Worm (Caenorhabditis elegans) whole organism, L4 larva: ENCODE measurements around the gene Y53G8B.1.

Source experiments
- F26F4.8 ChIP-seq: fragments of 200-800 bp; sonication (Bioruptor generic); conservative IDR thresholded peaks from 2 replicates; pipeline ENCODE4 v1.3.6; 2022; ENCODE audit warnings: missing genetic modification characterization, missing compliant biosample characterization
- F49E8.2 ChIP-seq: sonication (generic microtip); optimal IDR thresholded peaks from 2 replicates; lab custom pipeline; 2016; ENCODE audit warnings: missing compliant biosample characterization, mild to moderate bottlenecking, missing genetic modification characterization, borderline replicate concordance
- T20F7.1 ChIP-seq: fragments of 200-800 bp; sonication (Bioruptor generic); optimal IDR thresholded peaks from 2 replicates; lab custom pipeline; 2018; ENCODE audit warnings: mild to moderate bottlenecking, missing genetic modification characterization, missing compliant biosample characterization
- aha-1 ChIP-seq: fragments of 150-350 bp; peaks from one replicate; lab custom pipeline; 2014; ENCODE audit warnings: missing biosample characterization, missing genetic modification characterization
- attf-4 ChIP-seq: sonication (generic microtip); optimal IDR thresholded peaks from 3 replicates; lab custom pipeline; 2017; ENCODE audit warnings: missing biosample characterization, missing genetic modification characterization
- ceh-20 ChIP-seq: fragments of 200-800 bp; sonication (Bioruptor generic); IDR thresholded peaks from 2 replicates; pipeline ENCODE4 v1.3.6; 2022; ENCODE audit warnings: missing genetic modification reagents, missing genetic modification characterization, missing compliant biosample characterization
- cey-2 ChIP-seq: sonication (generic microtip); optimal IDR thresholded peaks from 3 replicates; lab custom pipeline; 2017; ENCODE audit warnings: missing genetic modification characterization, mild to moderate bottlenecking, missing compliant biosample characterization, antibody characterized with exemption, borderline replicate concordance; ENCODE audit not compliant: insufficient read depth
- daf-16 ChIP-seq, 3 experiments: sonication (generic microtip); optimal IDR thresholded peaks; 2 replicates each; lab custom pipeline; 2016 to 2017; ENCODE audit warnings: missing genetic modification characterization in 3 of 3, missing genetic modification reagents in 3 of 3, mild to moderate bottlenecking in 2 of 3, missing compliant biosample characterization in 2 of 3, missing biosample characterization in 1 of 3, moderate library complexity in 1 of 3
- dmd-6 ChIP-seq: fragments of 200-800 bp; sonication (Bioruptor generic); IDR thresholded peaks from 2 replicates; pipeline ENCODE4 v1.3.6; 2022; ENCODE audit warnings: missing genetic modification reagents, missing genetic modification characterization, missing compliant biosample characterization
- dmd-8 ChIP-seq: fragments of 200-800 bp; sonication (Bioruptor generic); IDR thresholded peaks from 2 replicates; pipeline ENCODE4 v1.3.6; 2022; ENCODE audit warnings: missing genetic modification characterization, missing compliant biosample characterization
- dve-1 ChIP-seq: sonication (generic microtip); optimal IDR thresholded peaks from 2 replicates; lab custom pipeline; 2017; ENCODE audit warnings: antibody characterized with exemption, mild to moderate bottlenecking, missing genetic modification characterization, missing compliant biosample characterization; ENCODE audit not compliant: insufficient read depth
- egl-27 ChIP-seq: sonication (generic microtip); optimal IDR thresholded peaks from 3 replicates; lab custom pipeline; 2017; ENCODE audit warnings: missing biosample characterization, missing genetic modification reagents, missing genetic modification characterization
- hlh-11 ChIP-seq: fragments of 200-800 bp; sonication (Bioruptor generic); optimal IDR thresholded peaks from 2 replicates; lab custom pipeline; 2018; ENCODE audit warnings: mild to moderate bottlenecking, missing genetic modification characterization, missing compliant biosample characterization
- hlh-30 ChIP-seq: sonication (generic microtip); optimal IDR thresholded peaks from 2 replicates; lab custom pipeline; 2017; ENCODE audit warnings: antibody characterized with exemption, mild to moderate bottlenecking, missing genetic modification characterization, missing compliant biosample characterization; ENCODE audit not compliant: insufficient read depth
- hmg-1.1 ChIP-seq: fragments of 200-800 bp; sonication (Bioruptor generic); IDR thresholded peaks from 2 replicates; pipeline ENCODE4 v1.3.6; 2022; ENCODE audit warnings: missing genetic modification reagents, missing genetic modification characterization, missing compliant biosample characterization
- lsy-2 ChIP-seq, 2 experiments: fragments of 150-350 bp in 1 of 2; sonication (generic microtip) in 1 of 2; optimal IDR thresholded peaks; 2 replicates each; lab custom pipeline; 2014 to 2017; ENCODE audit warnings: missing biosample characterization in 2 of 2, missing genetic modification characterization in 2 of 2
- mes-2 ChIP-seq: sonication (generic microtip); optimal IDR thresholded peaks from 2 replicates; lab custom pipeline; 2016; ENCODE audit warnings: missing genotype, mild to moderate bottlenecking, missing genetic modification characterization, missing compliant biosample characterization; ENCODE audit not compliant: poor library complexity, severe bottlenecking
- mxl-3 ChIP-seq: fragments of 200-800 bp; sonication (Bioruptor generic); optimal IDR thresholded peaks from 2 replicates; lab custom pipeline; 2018; ENCODE audit warnings: mild to moderate bottlenecking, missing genetic modification characterization, missing compliant biosample characterization
- nhr-28 ChIP-seq: fragments of 150-350 bp; optimal IDR thresholded peaks from 2 replicates; lab custom pipeline; 2014; ENCODE audit warnings: missing biosample characterization, missing genetic modification characterization
- nhr-48 ChIP-seq: sonication (generic microtip); optimal IDR thresholded peaks from 2 replicates; lab custom pipeline; 2016; ENCODE audit warnings: mild to moderate bottlenecking, missing genetic modification characterization, missing compliant biosample characterization
- nhr-6 ChIP-seq: fragments of 150-350 bp; optimal IDR thresholded peaks from 2 replicates; lab custom pipeline; 2014; ENCODE audit warnings: missing biosample characterization, missing genetic modification characterization
- nhr-77 ChIP-seq: fragments of 150-350 bp; optimal IDR thresholded peaks from 2 replicates; lab custom pipeline; 2014; ENCODE audit warnings: missing biosample characterization, missing genetic modification characterization
- pha-4 ChIP-seq, 2 experiments: fragments of 150-350 bp in 1 of 2; fragments of 200-800 bp in 1 of 2; sonication (Bioruptor generic) in 1 of 2; IDR thresholded peaks in 1 of 2; optimal IDR thresholded peaks in 1 of 2; 2 replicates each; pipeline versions ENCODE4 v1.3.6 to Lab custom; 2014 to 2022; ENCODE audit warnings: missing genetic modification characterization in 2 of 2, missing genetic modification reagents in 2 of 2, missing biosample characterization in 1 of 2, missing compliant biosample characterization in 1 of 2
- pqm-1 ChIP-seq: sonication (generic microtip); optimal IDR thresholded peaks from 2 replicates; lab custom pipeline; 2017; ENCODE audit warnings: missing biosample characterization, missing genetic modification characterization
- snpc-1.2 ChIP-seq: fragments of 200-800 bp; sonication (Bioruptor generic); IDR thresholded peaks from 2 replicates; pipeline ENCODE4 v1.3.6; 2022; ENCODE audit warnings: missing genetic modification reagents, missing genetic modification characterization, missing compliant biosample characterization
- unc-62 ChIP-seq, 3 experiments: fragments of 150-350 bp in 1 of 3; sonication (generic microtip); optimal IDR thresholded peaks in 2 of 3; peaks in 1 of 3; 1 replicate in 1 of 3; 2 replicates in 2 of 3; lab custom pipeline; 2014 to 2017; ENCODE audit warnings: missing biosample characterization in 3 of 3, missing genetic modification characterization in 3 of 3, missing genetic modification reagents in 3 of 3, missing genotype in 1 of 3
- ztf-7 ChIP-seq: fragments of 150-350 bp; optimal IDR thresholded peaks from 2 replicates; lab custom pipeline; 2014; ENCODE audit warnings: missing biosample characterization, missing genetic modification characterization

Gene Y53G8B.1

DNA sequence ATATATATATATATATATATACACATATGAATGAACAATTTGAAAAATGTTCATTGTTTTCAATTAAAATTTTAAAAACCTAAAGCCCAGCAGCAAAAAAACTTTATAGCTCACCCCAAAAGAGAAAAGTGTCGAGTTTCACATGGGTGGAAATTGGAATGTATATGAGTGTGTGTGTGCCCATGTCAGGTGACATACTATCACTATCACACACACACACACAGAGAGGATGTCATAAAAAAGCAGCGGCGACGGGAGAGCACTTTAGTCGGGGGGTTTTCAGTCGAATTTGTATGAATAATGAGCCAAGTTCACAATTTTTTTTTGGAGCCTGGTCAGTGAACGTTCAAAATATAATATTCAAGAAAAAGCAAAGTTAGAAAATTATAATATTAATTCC is 9.1 kb upstream of the Y53G8B.1 start (continued):
- TF ChIP-seq nhr-77 (tag; lab: Kevin White, UChicago) (peak; percentile 39), T20F7.1 (GFP tag; lab: Kevin White, UChicago) (no peak), snpc-1.2 (no peak)

DNA sequence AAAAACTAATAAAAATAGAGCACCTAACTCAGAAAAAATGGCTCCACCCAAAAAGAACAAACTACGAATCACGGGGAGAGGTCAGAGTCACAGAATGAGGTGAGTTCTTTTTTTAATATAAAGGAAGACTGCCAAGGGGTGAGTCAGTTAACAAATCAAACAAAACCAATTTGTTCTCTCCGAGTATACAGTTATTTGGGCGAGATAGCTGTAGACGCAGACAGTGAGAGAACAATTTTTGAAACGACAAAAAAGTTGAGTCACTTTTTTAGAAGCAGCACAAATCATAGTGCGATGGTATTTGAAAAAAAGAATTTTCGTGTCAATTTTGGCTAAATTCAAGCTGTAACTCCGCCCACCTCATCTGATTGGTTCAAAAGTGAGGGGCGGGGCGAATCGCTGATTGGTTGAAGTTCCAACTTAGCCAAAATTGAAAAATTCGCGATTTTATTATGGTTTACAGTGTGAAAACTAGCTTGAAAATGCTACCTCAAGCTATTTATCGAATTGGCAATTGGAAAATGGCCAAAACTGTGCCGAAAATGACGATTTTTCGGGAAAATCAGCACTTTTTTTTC is 4.8 kb upstream of the Y53G8B.1 start:
- no peak for TF ChIP-seq F26F4.8
- TF ChIP-seq lsy-2 (tag; optimal IDR thresholded peaks at IDR 0.05; lab: Kevin White, UChicago) = peak in 1 of 2 experiments; percentile 12
- TF ChIP-seq pha-4 (GFP tag; IDR thresholded peaks at IDR 0.05; lab: Robert Waterston, UW) = no peak
- TF ChIP-seq pha-4 (tag; optimal IDR thresholded peaks at IDR 0.05; lab: Kevin White, UChicago) = peak; percentile 63
- TF ChIP-seq ztf-7 (tag; lab: Kevin White, UChicago) = no peak
- no peak for TF ChIP-seq F49E8.2
- TF ChIP-seq dve-1 (tag; lab: Kevin White, UChicago) = peak; percentile 20
- peak; percentile 3 for TF ChIP-seq nhr-28 (tag; lab: Kevin White, UChicago)
- TF ChIP-seq mes-2 = no peak
- TF ChIP-seq dmd-8 (GFP tag; lab: Robert Waterston, UW) = no peak
- TF ChIP-seq mxl-3 (GFP tag; lab: Kevin White, UChicago) = no peak
- TF ChIP-seq, all 104 proteins: peak for 4

- peak; percentile 17 for TF ChIP-seq F49E8.2
- TF ChIP-seq attf-4 (tag; lab: Kevin White, UChicago) = no peak
Observed at ce11 chrIII:3127074-3127596, 1.9 kb upstream of the Y53G8B.1 start, which contains the start of gene nipa-1. Gene nipa-1 (minus strand): TSS chrIII:3127124.

- no peak for TF ChIP-seq T20F7.1 (GFP tag; lab: Kevin White, UChicago)
- no peak for TF ChIP-seq ceh-20 (GFP tag; lab: Robert Waterston, UW)
- peak; percentile 56 for TF ChIP-seq hlh-11 (tag; lab: Kevin White, UChicago)
- peak; percentile 34 for TF ChIP-seq nhr-6 (tag; lab: Kevin White, UChicago)
- TF ChIP-seq pqm-1 (tag; lab: Kevin White, UChicago) = peak; percentile 1
- peak; percentile 18 for TF ChIP-seq hlh-30 (tag; lab: Kevin White, UChicago)
- TF ChIP-seq aha-1 (tag; lab: Kevin White, UChicago) = peak; percentile 18
- TF ChIP-seq hmg-1.1 (GFP tag; lab: Robert Waterston, UW) = 0 out of 2 replicates have a peak, but pooled peaks have one; percentile 28
- TF ChIP-seq daf-16 (GFP tag; optimal IDR thresholded peaks at IDR 0.05; lab: Kevin White, UChicago) = no peak
- peak; percentile 33 for TF ChIP-seq daf-16 (tag; optimal IDR thresholded peaks at IDR 0.05; lab: Kevin White, UChicago)
- peak; percentile 48 for TF ChIP-seq nhr-77 (tag; lab: Kevin White, UChicago)
- TF ChIP-seq mes-2 = peak; percentile 57
- TF ChIP-seq nhr-28 (tag; lab: Kevin White, UChicago) = peak; percentile 71
- peak; percentile 31 for TF ChIP-seq dve-1 (tag; lab: Kevin White, UChicago)
- TF ChIP-seq dmd-6 = peak; percentile 41
- no peak for TF ChIP-seq cey-2
- no peak for TF ChIP-seq egl-27 (tag; lab: Kevin White, UChicago)
Observed at ce11 chrIII:3127613-3128012, 1.5 kb upstream of the Y53G8B.1 start.

DNA sequence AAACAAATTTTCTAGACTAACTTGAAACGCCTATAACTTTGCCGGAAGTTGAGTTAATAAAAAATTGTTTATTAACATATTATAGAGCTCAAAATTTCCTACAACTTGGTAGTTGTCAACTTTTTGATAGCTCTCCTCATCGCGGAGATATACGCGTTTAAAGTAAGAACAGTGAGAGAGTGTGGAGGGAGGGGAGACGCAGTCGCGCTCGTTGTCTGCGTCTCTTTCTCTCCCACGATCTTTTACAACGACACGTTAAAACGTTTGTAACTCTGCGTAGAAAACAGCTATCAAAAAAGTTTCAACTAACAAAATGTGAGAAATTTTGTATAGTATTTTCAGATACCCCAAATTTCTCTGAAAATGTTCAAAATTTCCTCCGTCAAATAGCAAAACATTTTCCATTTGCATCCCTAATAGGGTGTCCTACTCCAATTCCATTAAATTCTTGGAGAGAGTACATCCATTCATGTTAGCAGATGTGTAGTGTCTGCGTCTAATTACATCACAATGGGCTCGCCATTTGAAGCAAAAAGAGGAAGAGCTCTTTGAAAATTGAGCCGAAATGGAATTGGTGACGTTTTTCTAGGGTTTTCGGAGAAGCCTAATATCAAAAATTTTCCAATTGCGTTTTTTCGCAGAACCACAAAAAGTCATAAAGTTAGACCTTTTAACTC is 7.4 kb downstream of the Y53G8B.1 start:
- TF ChIP-seq unc-62 (GFP tag; optimal IDR thresholded peaks at IDR 0.05 in 1 of 2; lab: Kevin White, UChicago) (peak in 1 of 2 experiments; percentile 80), unc-62 (tag; optimal IDR thresholded peaks at IDR 0.05; lab: Kevin White, UChicago) (no peak), nhr-48 (tag; lab: Kevin White, UChicago) (no peak), aha-1 (tag; lab: Kevin White, UChicago) (peak; percentile 39)
